Fruit fly (Drosophila melanogaster) whole organism, embryonic: ENCODE results near the gene Dmtn.

Experiments
- Aef1 ChIP-seq: fragments of 200-800 bp; sonication (Bioruptor generic); IDR thresholded peaks from 3 replicates; pipeline ENCODE4 v1.3.6; 2022; ENCODE audit warnings: missing biosample characterization, missing genetic modification characterization
- Antp ChIP-seq: fragments of 200-800 bp; sonication (Bioruptor generic); optimal IDR thresholded peaks from 3 replicates; lab custom pipeline; 2016; ENCODE audit warnings: missing biosample characterization, missing genetic modification characterization
- B-H1 ChIP-seq: fragments of 200-800 bp; sonication (Bioruptor generic); IDR thresholded peaks from 3 replicates; pipeline ENCODE4 v1.3.6; 2022; ENCODE audit warnings: missing biosample characterization, missing genetic modification characterization
- Bgb ChIP-seq: fragments of 200-800 bp; sonication (Bioruptor generic); IDR thresholded peaks from 2 replicates; pipeline ENCODE4 v1.3.6; 2022; ENCODE audit warnings: missing biosample characterization, missing genetic modification characterization; ENCODE audit not compliant: partially characterized antibody
- CG10431 ChIP-seq: fragments of 200-800 bp; sonication (Bioruptor generic); optimal IDR thresholded peaks from 3 replicates; lab custom pipeline; 2018; ENCODE audit warnings: missing biosample characterization, mild to moderate bottlenecking, missing genetic modification characterization
- CG12155 ChIP-seq: fragments of 200-800 bp; sonication (Bioruptor generic); optimal IDR thresholded peaks from 3 replicates; lab custom pipeline; 2016; ENCODE audit warnings: missing biosample characterization, missing genetic modification characterization
- CG13775 ChIP-seq: fragments of 200-800 bp; sonication (Bioruptor generic); optimal IDR thresholded peaks from 3 replicates; lab custom pipeline; 2017; ENCODE audit warnings: missing biosample characterization, mild to moderate bottlenecking, missing genetic modification characterization
- CG14965 ChIP-seq: fragments of 200-800 bp; sonication (Bioruptor generic); optimal IDR thresholded peaks from 2 replicates; lab custom pipeline; 2016; ENCODE audit warnings: missing biosample characterization, missing genetic modification characterization, borderline replicate concordance
- CG15011 ChIP-seq: fragments of 200-800 bp; sonication (Bioruptor generic); optimal IDR thresholded peaks from 3 replicates; lab custom pipeline; 2018; ENCODE audit warnings: missing biosample characterization, mild to moderate bottlenecking, missing genetic modification characterization
- CG15479 ChIP-seq: fragments of 200-800 bp; sonication (Bioruptor generic); optimal IDR thresholded peaks from 3 replicates; lab custom pipeline; 2019; ENCODE audit warnings: missing biosample characterization, mild to moderate bottlenecking, missing genetic modification characterization, moderate library complexity
- CG16813 ChIP-seq: fragments of 200-800 bp; sonication (Bioruptor generic); IDR thresholded peaks from 3 replicates; pipeline ENCODE4 v1.3.6; 2022; ENCODE audit warnings: missing biosample characterization, missing genetic modification characterization; ENCODE audit not compliant: partially characterized antibody
- CG17186 ChIP-seq: fragments of 200-800 bp; sonication (Bioruptor generic); optimal IDR thresholded peaks from 3 replicates; lab custom pipeline; 2017; ENCODE audit warnings: missing biosample characterization, missing genetic modification reagents, missing genetic modification characterization
- CG2120 ChIP-seq: fragments of 200-800 bp; sonication (Bioruptor generic); optimal IDR thresholded peaks from 3 replicates; lab custom pipeline; 2016; ENCODE audit warnings: missing biosample characterization, missing genetic modification characterization
- CG7556 ChIP-seq: fragments of 200-800 bp; sonication (Bioruptor generic); optimal IDR thresholded peaks from 2 replicates; lab custom pipeline; 2017; ENCODE audit warnings: missing biosample characterization, mild to moderate bottlenecking, missing genetic modification characterization
- CG7839 ChIP-seq: fragments of 200-800 bp; sonication (Bioruptor generic); optimal IDR thresholded peaks from 3 replicates; lab custom pipeline; 2018; ENCODE audit warnings: missing biosample characterization, mild to moderate bottlenecking, missing genetic modification characterization, moderate library complexity
- CG8478 ChIP-seq: fragments of >200 bp; optimal IDR thresholded peaks from 2 replicates; lab custom pipeline; 2018
- CG9215 ChIP-seq: fragments of 200-800 bp; sonication (Bioruptor generic); IDR thresholded peaks from 2 replicates; pipeline ENCODE4 v1.3.6; 2022; ENCODE audit warnings: missing biosample characterization, missing genetic modification characterization
- CG9727 ChIP-seq: fragments of 200-800 bp; sonication (Bioruptor generic); optimal IDR thresholded peaks from 3 replicates; lab custom pipeline; 2017; ENCODE audit warnings: missing biosample characterization, mild to moderate bottlenecking, missing genetic modification characterization
- CG9932 ChIP-seq: fragments of 200-800 bp; sonication (Bioruptor generic); IDR thresholded peaks from 2 replicates; pipeline ENCODE4 v1.3.6; 2022; ENCODE audit warnings: missing biosample characterization, missing genetic modification characterization
- Camta ChIP-seq: fragments of 200-800 bp; sonication (Bioruptor generic); optimal IDR thresholded peaks from 2 replicates; lab custom pipeline; 2016; ENCODE audit warnings: missing biosample characterization, missing genetic modification characterization
- Dll ChIP-seq: fragments of 200-800 bp; sonication (Bioruptor generic); IDR thresholded peaks from 4 replicates; pipeline ENCODE4 v1.3.6; 2022; ENCODE audit warnings: missing biosample characterization, missing genetic modification characterization; ENCODE audit not compliant: partially characterized antibody
- Ets97D ChIP-seq: fragments of 200-800 bp; sonication (Bioruptor generic); optimal IDR thresholded peaks from 3 replicates; lab custom pipeline; 2016; ENCODE audit warnings: missing biosample characterization, missing genetic modification characterization
- Fer2 ChIP-seq: fragments of 200-800 bp; sonication (Bioruptor generic); optimal IDR thresholded peaks from 2 replicates; lab custom pipeline; 2018; ENCODE audit warnings: missing biosample characterization, mild to moderate bottlenecking, missing genetic modification characterization, moderate library complexity
- GATAe ChIP-seq: fragments of 200-800 bp; sonication (Bioruptor generic); conservative IDR thresholded peaks from 2 replicates; pipeline ENCODE4 v1.3.6; 2022; ENCODE audit warnings: missing biosample characterization, missing genetic modification characterization
- Hr39 ChIP-seq: fragments of >200 bp; optimal IDR thresholded peaks from 2 replicates; lab custom pipeline; 2017
- Jarid2 ChIP-seq: fragments of 200-800 bp; sonication (Bioruptor generic); optimal IDR thresholded peaks from 3 replicates; lab custom pipeline; 2017; ENCODE audit warnings: mild to moderate bottlenecking, missing biosample characterization, missing genetic modification reagents, missing genetic modification characterization
- Oaz ChIP-seq: fragments of 200-800 bp; sonication (Bioruptor generic); IDR thresholded peaks from 2 replicates; pipeline ENCODE4 v1.3.6; 2022; ENCODE audit warnings: missing biosample characterization, missing genetic modification characterization
- Rfx ChIP-seq: fragments of 200-800 bp; sonication (Bioruptor generic); IDR thresholded peaks from 2 replicates; pipeline ENCODE4 v1.3.6; 2022; ENCODE audit warnings: missing biosample characterization, missing genetic modification characterization
- Sin3A ChIP-seq: fragments of >200 bp; optimal IDR thresholded peaks from 2 replicates; lab custom pipeline; 2018
- ac ChIP-seq: fragments of 200-800 bp; sonication (Bioruptor generic); optimal IDR thresholded peaks from 3 replicates; lab custom pipeline; 2017; ENCODE audit warnings: missing biosample characterization, mild to moderate bottlenecking, missing genetic modification characterization
- ato ChIP-seq: fragments of 200-800 bp; sonication (Bioruptor generic); IDR thresholded peaks from 2 replicates; pipeline ENCODE4 v1.3.6; 2022; ENCODE audit warnings: missing biosample characterization, missing genetic modification characterization; ENCODE audit not compliant: partially characterized antibody
- chif ChIP-seq, 2 experiments: fragments of 200-800 bp; sonication (Bioruptor generic); optimal IDR thresholded peaks; 3 replicates each; lab custom pipeline; 2016; ENCODE audit warnings: missing biosample characterization in 2 of 2, missing genetic modification characterization in 2 of 2
- dm ChIP-seq: fragments of 200-800 bp; sonication (Bioruptor generic); optimal IDR thresholded peaks from 3 replicates; lab custom pipeline; 2016; ENCODE audit warnings: missing biosample characterization, missing genetic modification characterization
- dysf ChIP-seq: fragments of 200-800 bp; sonication (Bioruptor generic); IDR thresholded peaks from 3 replicates; pipeline ENCODE4 v1.3.6; 2022; ENCODE audit warnings: missing biosample characterization, missing genetic modification characterization
- exex ChIP-seq: fragments of 200-800 bp; sonication (Bioruptor generic); optimal IDR thresholded peaks from 4 replicates; lab custom pipeline; 2018; ENCODE audit warnings: missing biosample characterization, mild to moderate bottlenecking, missing genetic modification characterization, moderate library complexity
- grau ChIP-seq: fragments of 200-800 bp; optimal IDR thresholded peaks from 3 replicates; lab custom pipeline; 2019; ENCODE audit warnings: missing biosample characterization, mild to moderate bottlenecking, missing genetic modification characterization, moderate library complexity
- grn ChIP-seq: fragments of 200-800 bp; sonication (Bioruptor generic); optimal IDR thresholded peaks from 3 replicates; lab custom pipeline; 2017; ENCODE audit warnings: missing biosample characterization, missing genetic modification characterization
- kni ChIP-seq: fragments of 200-800 bp; sonication (Bioruptor generic); optimal IDR thresholded peaks from 3 replicates; lab custom pipeline; 2017; ENCODE audit warnings: mild to moderate bottlenecking, missing biosample characterization, missing genetic modification reagents, missing genetic modification characterization
- p53 ChIP-seq: fragments of 200-800 bp; sonication (Bioruptor generic); optimal IDR thresholded peaks from 2 replicates; lab custom pipeline; 2016; ENCODE audit warnings: missing biosample characterization, missing genetic modification characterization
- pzg ChIP-seq: fragments of 200-800 bp; sonication (Bioruptor generic); optimal IDR thresholded peaks from 3 replicates; lab custom pipeline; 2018; ENCODE audit warnings: missing biosample characterization, mild to moderate bottlenecking, missing genetic modification characterization, moderate library complexity
- ro ChIP-seq: fragments of 200-800 bp; sonication (Bioruptor generic); IDR thresholded peaks from 2 replicates; pipeline ENCODE4 v1.3.6; 2022; ENCODE audit warnings: missing biosample characterization, missing genetic modification characterization
- row ChIP-seq: fragments of 200-800 bp; sonication (Bioruptor generic); IDR thresholded peaks from 3 replicates; pipeline ENCODE4 v1.3.6; 2022; ENCODE audit warnings: missing biosample characterization, missing genetic modification characterization
- sens ChIP-seq: fragments of 200-800 bp; sonication (Bioruptor generic); peaks from one replicate; lab custom pipeline; 2016; ENCODE audit warnings: missing biosample characterization, missing genetic modification characterization
- sim ChIP-seq: fragments of 200-800 bp; sonication (Bioruptor generic); IDR thresholded peaks from 2 replicates; pipeline ENCODE4 v1.3.6; 2022; ENCODE audit warnings: missing biosample characterization, missing genetic modification characterization
- slou ChIP-seq: fragments of 200-800 bp; sonication (Bioruptor generic); optimal IDR thresholded peaks from 3 replicates; lab custom pipeline; 2016; ENCODE audit warnings: missing biosample characterization, missing genetic modification characterization
- slp2 ChIP-seq: fragments of 200-800 bp; sonication (Bioruptor generic); optimal IDR thresholded peaks from 2 replicates; lab custom pipeline; 2016; ENCODE audit warnings: missing biosample characterization, missing genetic modification characterization
- so ChIP-seq: fragments of 200-800 bp; sonication (Bioruptor generic); IDR thresholded peaks from 3 replicates; pipeline ENCODE4 v1.3.6; 2022; ENCODE audit warnings: missing biosample characterization, missing genetic modification characterization
- stwl ChIP-seq: fragments of 200-800 bp; sonication (Bioruptor generic); optimal IDR thresholded peaks from 3 replicates; lab custom pipeline; 2018; ENCODE audit warnings: missing biosample characterization, mild to moderate bottlenecking, missing genetic modification characterization, moderate library complexity
- tio ChIP-seq: fragments of 200-800 bp; sonication (Bioruptor generic); optimal IDR thresholded peaks from 2 replicates; lab custom pipeline; 2017; ENCODE audit warnings: missing biosample characterization, missing genetic modification characterization, inconsistent platforms
- twi ChIP-seq: fragments of 200-800 bp; optimal IDR thresholded peaks from 2 replicates; lab custom pipeline; 2019; ENCODE audit warnings: missing biosample characterization, mild to moderate bottlenecking, missing genetic modification characterization, moderate library complexity
- unpg ChIP-seq: fragments of 200-800 bp; sonication (Bioruptor generic); optimal IDR thresholded peaks from 3 replicates; lab custom pipeline; 2018; ENCODE audit warnings: missing biosample characterization, mild to moderate bottlenecking, missing genetic modification characterization, moderate library complexity

The Dmtn gene

dm6 chr3R:6382733-6383465 lies 22.8 kb downstream of the Dmtn start, which contains the start of gene gzl (continued):
- TF ChIP-seq Dll (GFP tag; lab: Robert Waterston, UW) (peak; percentile 94), slp2 (GFP tag; lab: Kevin White, UChicago) (no peak), CG7556 (no peak), Fer2 (tag; lab: Kevin White, UChicago) (no peak), ro (no peak), p53 (GFP tag; lab: Kevin White, UChicago) (no peak), CG2120 (GFP tag; lab: Kevin White, UChicago) (peak; percentile 34), Antp (no peak), sens (GFP tag; lab: Kevin White, UChicago) (peak; percentile 31), tio (GFP tag; lab: Kevin White, UChicago) (no peak), CG16813 (peak; percentile 97), CG9932 (GFP tag; lab: Robert Waterston, UW) (no peak; the same call in 1 of the 2 replicates), slou (GFP tag; lab: Kevin White, UChicago) (no peak), CG7839 (tag; lab: Kevin White, UChicago) (no peak), CG14965 (GFP tag; lab: Kevin White, UChicago) (no peak), Bgb (peak; percentile 98), ac (GFP tag; lab: Kevin White, UChicago) (no peak), sim (no peak), Rfx (GFP tag; lab: Robert Waterston, UW) (peak; percentile 49), CG15479 (GFP tag; lab: Kevin White, UChicago) (peak; percentile 36), Camta (GFP tag; lab: Kevin White, UChicago) (no peak), dm (peak; percentile 31), row (GFP tag; lab: Robert Waterston, UW) (peak; percentile 42; the same call in 1 of the 3 replicates), chif (GFP tag; optimal IDR thresholded peaks at IDR 0.05; lab: Kevin White, UChicago) (no peak), unpg (GFP tag; lab: Kevin White, UChicago) (no peak), so (no peak), CG15011 (GFP tag; lab: Kevin White, UChicago) (no peak), twi (tag; lab: Kevin White, UChicago) (no peak), CG13775 (no peak), CG9215 (no peak), CG8478 (lab: Kevin White, UChicago) (peak; percentile 87), Ets97D (GFP tag; lab: Kevin White, UChicago) (peak; percentile 43), CG9727 (GFP tag; lab: Kevin White, UChicago) (no peak), Aef1 (GFP tag; lab: Robert Waterston, UW) (peak; percentile 31; the same call in 1 of the 3 replicates), stwl (tag; lab: Kevin White, UChicago) (peak; percentile 68), ato (GFP tag; lab: Robert Waterston, UW) (peak; percentile 96), Jarid2 (no peak), CG12155 (peak; percentile 55), pzg (GFP tag; lab: Kevin White, UChicago) (peak; percentile 77), Oaz (GFP tag; lab: Robert Waterston, UW) (no peak), B-H1 (no peak), Hr39 (no peak), CG10431 (GFP tag; lab: Kevin White, UChicago) (no peak), grau (tag; lab: Kevin White, UChicago) (no peak), CG17186 (GFP tag; lab: Kevin White, UChicago) (no peak), Sin3A (lab: Kevin White, UChicago) (peak; percentile 8), kni (GFP tag; lab: Kevin White, UChicago) (no peak), exex (tag; lab: Kevin White, UChicago) (peak; percentile 43), dysf (GFP tag; lab: Robert Waterston, UW) (no peak), GATAe (GFP tag; lab: Robert Waterston, UW) (no peak), grn (GFP tag; lab: Kevin White, UChicago) (no peak)
